Worm (Caenorhabditis elegans) whole organism, L3 larva: ENCODE results near the gene srbc-57.

Experiments
- R02D3.7 ChIP-seq: fragments of 150-350 bp; optimal IDR thresholded peaks from 2 replicates; lab custom pipeline; 2014; ENCODE audit warnings: missing biosample characterization, missing genetic modification characterization
- daf-12 ChIP-seq: fragments of 150-350 bp; optimal IDR thresholded peaks from 2 replicates; lab custom pipeline; 2014; ENCODE audit warnings: missing biosample characterization, missing genetic modification reagents, missing genetic modification characterization
- elt-1 ChIP-seq: fragments of 150-350 bp; optimal IDR thresholded peaks from 2 replicates; lab custom pipeline; 2014; ENCODE audit warnings: missing biosample characterization, missing genetic modification characterization
- elt-3 ChIP-seq, 3 experiments: fragments of 150-350 bp in 1 of 3; sonication (generic microtip) in 2 of 3; optimal IDR thresholded peaks; 2 replicates in 2 of 3; 4 replicates in 1 of 3; lab custom pipeline; 2014 to 2017; ENCODE audit warnings: missing biosample characterization in 3 of 3, missing genetic modification characterization in 3 of 3
- eor-1 ChIP-seq, 2 experiments: fragments of 150-350 bp; optimal IDR thresholded peaks; 2 replicates each; lab custom pipeline; 2014 to 2018; ENCODE audit warnings: missing biosample characterization in 2 of 2, missing genetic modification characterization in 2 of 2
- fkh-10 ChIP-seq: sonication (generic microtip); optimal IDR thresholded peaks from 2 replicates; lab custom pipeline; 2017; ENCODE audit warnings: missing biosample characterization, missing genetic modification reagents, missing genetic modification characterization
- fkh-2 ChIP-seq: fragments of 150-350 bp; optimal IDR thresholded peaks from 2 replicates; lab custom pipeline; 2014; ENCODE audit warnings: missing biosample characterization, missing genetic modification reagents, missing genetic modification characterization
- fos-1 ChIP-seq: fragments of 150-350 bp; optimal IDR thresholded peaks from 2 replicates; lab custom pipeline; 2014; ENCODE audit warnings: missing biosample characterization, missing genetic modification characterization
- hmg-11 ChIP-seq: sonication (generic microtip); optimal IDR thresholded peaks from 2 replicates; lab custom pipeline; 2016; ENCODE audit warnings: missing genetic modification characterization, missing compliant biosample characterization
- lin-15B ChIP-seq: fragments of 150-350 bp; optimal IDR thresholded peaks from 2 replicates; lab custom pipeline; 2014; ENCODE audit warnings: missing biosample characterization, missing genetic modification characterization
- lsy-12 ChIP-seq: sonication (generic microtip); optimal IDR thresholded peaks from 2 replicates; lab custom pipeline; 2016; ENCODE audit warnings: mild to moderate bottlenecking, missing genetic modification characterization, missing compliant biosample characterization
- nhr-11 ChIP-seq: fragments of 150-350 bp; optimal IDR thresholded peaks from 2 replicates; lab custom pipeline; 2014; ENCODE audit warnings: missing biosample characterization, missing genetic modification characterization
- nhr-12 ChIP-seq: fragments of 150-350 bp; optimal IDR thresholded peaks from 2 replicates; lab custom pipeline; 2014; ENCODE audit warnings: missing biosample characterization, missing genetic modification characterization
- nhr-23 ChIP-seq: fragments of 150-350 bp; optimal IDR thresholded peaks from 2 replicates; lab custom pipeline; 2014; ENCODE audit warnings: missing biosample characterization, missing genetic modification reagents, missing genetic modification characterization
- nhr-237 ChIP-seq: fragments of 150-350 bp; optimal IDR thresholded peaks from 2 replicates; lab custom pipeline; 2014; ENCODE audit warnings: missing biosample characterization, missing genetic modification characterization
- nhr-25 ChIP-seq: sonication (generic microtip); optimal IDR thresholded peaks from 2 replicates; lab custom pipeline; 2017; ENCODE audit warnings: missing biosample characterization, missing genetic modification characterization
- nhr-28 ChIP-seq: fragments of 150-350 bp; optimal IDR thresholded peaks from 2 replicates; lab custom pipeline; 2014; ENCODE audit warnings: missing biosample characterization, missing genetic modification characterization
- nhr-43 ChIP-seq: sonication (generic microtip); optimal IDR thresholded peaks from 2 replicates; lab custom pipeline; 2016; ENCODE audit warnings: mild to moderate bottlenecking, missing genetic modification characterization, missing compliant biosample characterization; ENCODE audit not compliant: poor library complexity, severe bottlenecking
- nhr-67 ChIP-seq: fragments of 150-350 bp; optimal IDR thresholded peaks from 2 replicates; lab custom pipeline; 2014; ENCODE audit warnings: missing biosample characterization, missing genetic modification characterization
- nhr-76 ChIP-seq: fragments of 150-350 bp; sonication (generic microtip); optimal IDR thresholded peaks from 5 replicates; lab custom pipeline; 2014; ENCODE audit warnings: missing biosample characterization, missing genetic modification characterization
- nhr-77 ChIP-seq: fragments of 150-350 bp; optimal IDR thresholded peaks from 2 replicates; lab custom pipeline; 2014; ENCODE audit warnings: missing biosample characterization, missing genetic modification characterization
- pha-4 ChIP-seq: fragments of 150-350 bp; optimal IDR thresholded peaks from 2 replicates; lab custom pipeline; 2014; ENCODE audit warnings: missing biosample characterization, missing genetic modification reagents, missing genetic modification characterization
- pqm-1 ChIP-seq: fragments of 150-350 bp; optimal IDR thresholded peaks from 2 replicates; lab custom pipeline; 2017; ENCODE audit warnings: missing biosample characterization, missing genetic modification characterization, inconsistent platforms
- skn-1 ChIP-seq: fragments of 150-350 bp; optimal IDR thresholded peaks from 2 replicates; lab custom pipeline; 2014; ENCODE audit warnings: missing biosample characterization, missing genetic modification characterization
- snpc-4 ChIP-seq: fragments of 150-350 bp; optimal IDR thresholded peaks from 2 replicates; lab custom pipeline; 2014; ENCODE audit warnings: missing biosample characterization, missing genetic modification characterization
- tbx-2 ChIP-seq: sonication (generic microtip); optimal IDR thresholded peaks from 2 replicates; lab custom pipeline; 2016; ENCODE audit warnings: mild to moderate bottlenecking, missing genetic modification characterization, missing compliant biosample characterization
- unc-62 ChIP-seq: fragments of 150-350 bp; sonication (generic microtip); optimal IDR thresholded peaks from 4 replicates; lab custom pipeline; 2014; ENCODE audit warnings: missing biosample characterization, missing genetic modification reagents, missing genetic modification characterization
- zag-1 ChIP-seq: fragments of 150-350 bp; optimal IDR thresholded peaks from 2 replicates; lab custom pipeline; 2014; ENCODE audit warnings: missing biosample characterization, missing genetic modification characterization
- ztf-4 ChIP-seq: fragments of 150-350 bp; optimal IDR thresholded peaks from 2 replicates; lab custom pipeline; 2014; ENCODE audit warnings: missing biosample characterization, missing genetic modification characterization

Gene srbc-57

ce11 chrV:468460-468859 lies at the start of gene srbc-57:
Gene srbc-57 (minus strand): TSS chrV:468560.
- TF ChIP-seq ztf-4 (tag; lab: Kevin White, UChicago), result no peak
- no peak for TF ChIP-seq nhr-76
- no peak for TF ChIP-seq snpc-4 (tag; lab: Kevin White, UChicago)
- TF ChIP-seq nhr-43 (tag; lab: Kevin White, UChicago), result no peak
- TF ChIP-seq nhr-28, result no peak

DNA sequence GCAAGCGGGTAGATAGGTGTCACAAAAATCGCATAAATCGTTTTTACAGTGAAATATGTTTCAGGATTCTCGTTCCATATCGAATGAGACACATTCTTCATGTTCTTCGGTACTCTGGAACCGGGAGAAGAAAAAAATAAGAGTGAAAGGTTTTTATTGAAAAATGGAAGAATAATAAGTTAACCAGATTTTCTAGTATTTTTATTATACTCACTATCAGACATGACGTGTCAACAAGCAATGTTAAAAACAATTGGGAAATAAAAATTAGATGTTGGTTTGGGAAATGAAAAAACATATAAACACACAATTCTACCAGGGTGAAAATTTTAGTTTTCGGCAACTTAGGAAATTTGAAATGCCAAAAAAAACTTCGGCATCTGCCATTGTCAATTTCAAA lies 44.1 kb upstream of the srbc-57 start, which contains the start of gene srh-37:
TSS of gene srh-37 (minus strand) at position 101 of the 400 bp plus-strand sequence.
- no peak for TF ChIP-seq nhr-237 (tag; lab: Kevin White, UChicago)
- TF ChIP-seq nhr-28, result no peak
- TF ChIP-seq zag-1, result no peak
- TF ChIP-seq fkh-2 (tag; lab: Kevin White, UChicago), result no peak
- TF ChIP-seq nhr-67 (tag; lab: Kevin White, UChicago), result no peak
- TF ChIP-seq nhr-25 (tag; lab: Kevin White, UChicago), result no peak
- no peak for TF ChIP-seq eor-1 (tag; optimal IDR thresholded peaks at IDR 0.05; lab: Kevin White, UChicago)
- TF ChIP-seq tbx-2 (tag; lab: Kevin White, UChicago), result no peak

DNA sequence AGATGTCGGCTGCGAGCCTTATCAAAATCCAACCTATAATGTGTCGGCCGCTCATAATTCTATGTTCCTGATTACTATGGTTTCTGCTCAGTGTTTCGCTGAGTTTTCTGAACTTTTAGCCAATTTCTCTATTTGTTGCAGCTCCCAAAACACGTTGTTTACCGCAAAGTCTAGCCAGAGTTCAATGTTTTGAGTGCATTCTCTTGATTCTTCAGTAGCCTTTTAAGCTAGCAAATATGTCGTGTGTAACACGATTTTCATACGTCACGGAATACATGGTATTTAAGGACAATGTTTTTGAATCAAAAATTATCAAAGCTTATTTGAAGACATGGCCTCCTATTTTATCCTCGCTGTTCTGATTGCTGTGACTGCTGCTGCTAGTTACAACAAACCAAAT lies 36.8 kb upstream of the srbc-57 start, which contains the start of gene srlf-19:
TSS of gene srlf-19 (plus strand) at position 301 of the 400 bp plus-strand sequence.
- no peak for TF ChIP-seq nhr-28
- no peak for TF ChIP-seq hmg-11 (tag; lab: Kevin White, UChicago)
- TF ChIP-seq nhr-67 (tag; lab: Kevin White, UChicago), result no peak

ce11 chrV:503728-504127 lies 35.4 kb upstream of the srbc-57 start, which contains the start of gene srlf-35:
Gene srlf-35 (plus strand): TSS chrV:504028.
- no peak for TF ChIP-seq pha-4 (tag; lab: Kevin White, UChicago)
- TF ChIP-seq nhr-237 (tag; lab: Kevin White, UChicago), result no peak
- no peak for TF ChIP-seq nhr-28
- no peak for TF ChIP-seq lin-15B (tag; lab: Kevin White, UChicago)
- TF ChIP-seq fkh-10 (GFP tag; lab: Kevin White, UChicago), result no peak
- TF ChIP-seq nhr-12, result no peak
- TF ChIP-seq elt-1, result no peak
- TF ChIP-seq nhr-43 (tag; lab: Kevin White, UChicago), result no peak
- no peak for TF ChIP-seq fkh-2 (tag; lab: Kevin White, UChicago)
- TF ChIP-seq tbx-2 (tag; lab: Kevin White, UChicago), result no peak
- TF ChIP-seq lsy-12 (tag; lab: Kevin White, UChicago), result no peak
- no peak for TF ChIP-seq R02D3.7 (tag; lab: Kevin White, UChicago)
- TF ChIP-seq elt-3 (tag; optimal IDR thresholded peaks at IDR 0.05; lab: Kevin White, UChicago), result no peak
- no peak for TF ChIP-seq skn-1 (tag; lab: Kevin White, UChicago)
- TF ChIP-seq daf-12 (tag; lab: Kevin White, UChicago), result no peak
- TF ChIP-seq hmg-11 (tag; lab: Kevin White, UChicago), result no peak
- TF ChIP-seq nhr-23 (tag; lab: Kevin White, UChicago), result no peak
- TF ChIP-seq fos-1 (tag; lab: Kevin White, UChicago), result no peak
- no peak for TF ChIP-seq nhr-25 (tag; lab: Kevin White, UChicago)

DNA sequence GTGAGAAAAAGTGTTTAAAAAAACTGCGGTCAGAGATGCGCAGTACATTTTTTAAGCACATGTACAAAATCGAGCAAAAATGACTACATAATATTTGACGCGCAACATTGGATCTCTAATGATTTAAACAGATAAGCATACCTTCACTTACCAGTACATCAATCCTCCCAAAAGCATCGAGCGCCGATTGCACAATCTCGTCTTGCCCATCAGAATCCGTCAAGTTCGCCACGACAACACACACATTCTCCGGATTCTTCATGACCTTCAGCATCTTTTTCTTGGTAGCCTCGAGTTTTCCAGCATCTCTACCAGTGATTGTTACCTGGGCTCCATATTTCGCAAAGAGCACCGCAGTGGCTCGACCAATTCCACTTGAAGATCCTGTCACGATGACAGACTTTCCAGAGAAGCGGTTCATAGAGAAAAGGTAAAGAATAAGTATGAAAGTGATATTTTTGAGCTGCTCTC lies 34.5 kb upstream of the srbc-57 start, which contains the start of gene T01G6.10:
TSS of gene T01G6.10 (minus strand) at position 421 of the 471 bp plus-strand sequence.
- TF ChIP-seq nhr-11 (tag; lab: Kevin White, UChicago) (no peak), eor-1 (tag; optimal IDR thresholded peaks at IDR 0.05; lab: Kevin White, UChicago) (no peak), hmg-11 (tag; lab: Kevin White, UChicago) (no peak), elt-3 (tag; optimal IDR thresholded peaks at IDR 0.05; lab: Kevin White, UChicago) (no peak), pqm-1 (tag; lab: Kevin White, UChicago) (no peak), skn-1 (tag; lab: Kevin White, UChicago) (no peak), nhr-12 (no peak), R02D3.7 (tag; lab: Kevin White, UChicago) (no peak), snpc-4 (tag; lab: Kevin White, UChicago) (no peak), fkh-2 (tag; lab: Kevin White, UChicago) (no peak), nhr-43 (tag; lab: Kevin White, UChicago) (no peak), nhr-28 (no peak), unc-62 (GFP tag; lab: Kevin White, UChicago) (no peak), nhr-76 (no peak), nhr-77 (tag; lab: Kevin White, UChicago) (no peak), nhr-23 (tag; lab: Kevin White, UChicago) (no peak), nhr-237 (tag; lab: Kevin White, UChicago) (no peak)
- TF ChIP-seq, all 47 proteins: peak for 0

DNA sequence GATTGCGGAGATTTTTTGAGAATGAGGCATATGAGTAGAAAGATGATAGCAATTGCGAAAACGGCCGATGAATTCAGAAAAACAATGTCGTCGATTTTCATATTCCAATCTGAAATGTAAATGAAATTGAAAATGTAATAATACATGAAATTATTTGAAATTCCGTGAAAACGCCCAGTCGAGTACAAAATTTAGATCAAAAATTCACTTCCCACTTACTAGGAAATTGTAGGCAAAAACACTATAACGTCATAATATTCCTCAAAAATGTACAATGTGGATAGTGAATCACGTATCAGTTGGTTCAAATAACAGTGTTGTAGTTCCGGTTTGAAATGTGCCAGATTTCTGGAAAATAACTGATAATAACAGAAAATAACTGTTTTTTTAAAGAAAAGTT lies 32.9 kb upstream of the srbc-57 start, which contains the start of gene str-256:
TSS of gene str-256 (minus strand) at position 101 of the 400 bp plus-strand sequence.
- no peak for TF ChIP-seq skn-1 (tag; lab: Kevin White, UChicago)
- no peak for TF ChIP-seq nhr-23 (tag; lab: Kevin White, UChicago)
- no peak for TF ChIP-seq daf-12 (tag; lab: Kevin White, UChicago)
- TF ChIP-seq, all 47 proteins: peak for 0
